Fruit fly (Drosophila melanogaster) whole organism, embryonic: Measurements from ENCODE around the gene Oatp26F.

ENCODE experiments used
- B-H2 ChIP-seq: fragments of 200-800 bp; sonication (Bioruptor generic); optimal IDR thresholded peaks from 2 replicates; lab custom pipeline; 2018; ENCODE audit warnings: missing biosample characterization, mild to moderate bottlenecking, missing genetic modification characterization
- C15 ChIP-seq: fragments of 200-800 bp; sonication (Bioruptor generic); IDR thresholded peaks from 3 replicates; pipeline ENCODE4 v1.3.6; 2022; ENCODE audit warnings: missing biosample characterization, missing genetic modification characterization
- CG1024 ChIP-seq: fragments of 200-800 bp; sonication (Bioruptor generic); IDR thresholded peaks from 2 replicates; pipeline ENCODE4 v1.3.6; 2022; ENCODE audit warnings: missing biosample characterization, missing genetic modification characterization
- CG10321 ChIP-seq: fragments of 200-800 bp; sonication (Bioruptor generic); IDR thresholded peaks from 2 replicates; pipeline ENCODE4 v1.3.6; 2022; ENCODE audit warnings: missing biosample characterization, missing genetic modification characterization
- CG11504 ChIP-seq: fragments of 200-800 bp; sonication (Bioruptor generic); optimal IDR thresholded peaks from 3 replicates; lab custom pipeline; 2019; ENCODE audit warnings: missing biosample characterization, mild to moderate bottlenecking, missing genetic modification characterization, moderate library complexity
- CG12744 ChIP-seq: fragments of 200-800 bp; sonication (Bioruptor generic); optimal IDR thresholded peaks from 2 replicates; lab custom pipeline; 2016; ENCODE audit warnings: missing biosample characterization, missing genetic modification characterization
- CG12942 ChIP-seq: fragments of 200-800 bp; sonication (Bioruptor generic); optimal IDR thresholded peaks from 3 replicates; lab custom pipeline; 2016; ENCODE audit warnings: missing biosample characterization, missing genetic modification characterization
- CG14050 ChIP-seq: fragments of 200-800 bp; sonication (Bioruptor generic); IDR thresholded peaks from 3 replicates; pipeline ENCODE4 v1.3.6; 2022; ENCODE audit warnings: missing biosample characterization, missing genetic modification characterization
- CG15011 ChIP-seq: fragments of 200-800 bp; sonication (Bioruptor generic); optimal IDR thresholded peaks from 3 replicates; lab custom pipeline; 2018; ENCODE audit warnings: missing biosample characterization, mild to moderate bottlenecking, missing genetic modification characterization
- CG18476 ChIP-seq: fragments of 200-800 bp; sonication (Bioruptor generic); optimal IDR thresholded peaks from 2 replicates; lab custom pipeline; 2016; ENCODE audit warnings: missing biosample characterization, mild to moderate bottlenecking, missing genetic modification characterization
- CG2202 ChIP-seq: fragments of 200-800 bp; sonication (Bioruptor generic); optimal IDR thresholded peaks from 2 replicates; lab custom pipeline; 2018; ENCODE audit warnings: missing biosample characterization, mild to moderate bottlenecking, missing genetic modification characterization
- CG31224 ChIP-seq: fragments of 200-800 bp; sonication (Bioruptor generic); IDR thresholded peaks from 2 replicates; pipeline ENCODE4 v1.3.6; 2022; ENCODE audit warnings: missing biosample characterization, missing genetic modification characterization
- CG31365 ChIP-seq: fragments of 200-800 bp; sonication (Bioruptor generic); optimal IDR thresholded peaks from 2 replicates; lab custom pipeline; 2018; ENCODE audit warnings: missing biosample characterization, mild to moderate bottlenecking, missing genetic modification characterization
- CG4424 ChIP-seq: fragments of 200-800 bp; sonication (Bioruptor generic); optimal IDR thresholded peaks from 3 replicates; lab custom pipeline; 2016; ENCODE audit warnings: missing biosample characterization, missing genetic modification characterization
- CG5180 ChIP-seq: fragments of 200-800 bp; sonication (Bioruptor generic); optimal IDR thresholded peaks from 3 replicates; lab custom pipeline; 2017; ENCODE audit warnings: missing biosample characterization, missing genetic modification characterization, mild to moderate bottlenecking, moderate library complexity, missing genetic modification reagents
- CG7786 ChIP-seq: fragments of 200-800 bp; sonication (Bioruptor generic); optimal IDR thresholded peaks from 2 replicates; lab custom pipeline; 2016; ENCODE audit warnings: missing biosample characterization, missing genetic modification characterization
- CG7963 ChIP-seq: fragments of 200-800 bp; sonication (Bioruptor generic); IDR thresholded peaks from 3 replicates; pipeline ENCODE4 v1.3.6; 2022; ENCODE audit warnings: missing biosample characterization, missing genetic modification characterization; ENCODE audit not compliant: partially characterized antibody
- CG7987 ChIP-seq: fragments of 200-800 bp; sonication (Bioruptor generic); optimal IDR thresholded peaks from 2 replicates; lab custom pipeline; 2018; ENCODE audit warnings: missing biosample characterization, mild to moderate bottlenecking, missing genetic modification characterization, moderate library complexity
- CG8388 ChIP-seq: fragments of 200-800 bp; sonication (Bioruptor generic); optimal IDR thresholded peaks from 2 replicates; lab custom pipeline; 2019; ENCODE audit warnings: missing biosample characterization, mild to moderate bottlenecking, missing genetic modification characterization, moderate library complexity
- CG9215 ChIP-seq: fragments of 200-800 bp; sonication (Bioruptor generic); IDR thresholded peaks from 2 replicates; pipeline ENCODE4 v1.3.6; 2022; ENCODE audit warnings: missing biosample characterization, missing genetic modification characterization
- CG9797 ChIP-seq: fragments of 200-800 bp; sonication (Bioruptor generic); optimal IDR thresholded peaks from 3 replicates; lab custom pipeline; 2018; ENCODE audit warnings: missing biosample characterization, mild to moderate bottlenecking, missing genetic modification characterization
- D ChIP-seq, 2 experiments: fragments of 200-800 bp in 1 of 2; fragments of >200 bp in 1 of 2; sonication (Bioruptor generic) in 1 of 2; optimal IDR thresholded peaks; 2 replicates in 1 of 2; 3 replicates in 1 of 2; lab custom pipeline; 2017; ENCODE audit warnings: mild to moderate bottlenecking in 1 of 2, missing biosample characterization in 1 of 2, missing genetic modification characterization in 1 of 2, missing genetic modification reagents in 1 of 2
- E2f2 ChIP-seq: fragments of 200-800 bp; sonication (Bioruptor generic); IDR thresholded peaks from 2 replicates; pipeline ENCODE4 v1.3.6; 2022; ENCODE audit warnings: missing biosample characterization, missing genetic modification characterization
- MESR4 ChIP-seq: fragments of 200-800 bp; sonication (Bioruptor generic); optimal IDR thresholded peaks from 2 replicates; lab custom pipeline; 2018; ENCODE audit warnings: missing biosample characterization, mild to moderate bottlenecking, missing genetic modification characterization, moderate library complexity
- Mad ChIP-seq: fragments of 200-800 bp; sonication (Bioruptor generic); optimal IDR thresholded peaks from 2 replicates; lab custom pipeline; 2016; ENCODE audit warnings: missing biosample characterization, missing genetic modification characterization
- Nf-YA ChIP-seq: fragments of 200-800 bp; sonication (Bioruptor generic); IDR thresholded peaks from 2 replicates; pipeline ENCODE4 v1.3.6; 2022; ENCODE audit warnings: missing biosample characterization, missing genetic modification characterization
- Oaz ChIP-seq: fragments of 200-800 bp; sonication (Bioruptor generic); IDR thresholded peaks from 2 replicates; pipeline ENCODE4 v1.3.6; 2022; ENCODE audit warnings: missing biosample characterization, missing genetic modification characterization
- Opbp ChIP-seq: fragments of 200-800 bp; sonication (Bioruptor generic); IDR thresholded peaks from 3 replicates; pipeline ENCODE4 v1.3.6; 2022; ENCODE audit warnings: missing biosample characterization, missing genetic modification characterization; ENCODE audit not compliant: partially characterized antibody
- Xrp1 ChIP-seq: fragments of 200-800 bp; sonication (Bioruptor generic); IDR thresholded peaks from 2 replicates; pipeline ENCODE4 v1.3.6; 2022; ENCODE audit warnings: missing biosample characterization, missing genetic modification characterization
- btn ChIP-seq: fragments of 200-800 bp; sonication (Bioruptor generic); optimal IDR thresholded peaks from 2 replicates; lab custom pipeline; 2016; ENCODE audit warnings: missing biosample characterization, missing genetic modification characterization
- crol ChIP-seq: fragments of 200-800 bp; sonication (Bioruptor generic); IDR thresholded peaks from 2 replicates; pipeline ENCODE4 v1.3.6; 2022; ENCODE audit warnings: missing biosample characterization, missing genetic modification characterization
- danr ChIP-seq: fragments of 200-800 bp; sonication (Bioruptor generic); IDR thresholded peaks from 2 replicates; pipeline ENCODE4 v1.3.6; 2022; ENCODE audit warnings: missing biosample characterization, missing genetic modification characterization
- dm ChIP-seq: fragments of 200-800 bp; sonication (Bioruptor generic); optimal IDR thresholded peaks from 3 replicates; lab custom pipeline; 2016; ENCODE audit warnings: missing biosample characterization, missing genetic modification characterization
- exex ChIP-seq: fragments of 200-800 bp; sonication (Bioruptor generic); optimal IDR thresholded peaks from 4 replicates; lab custom pipeline; 2018; ENCODE audit warnings: missing biosample characterization, mild to moderate bottlenecking, missing genetic modification characterization, moderate library complexity
- ftz-f1 ChIP-seq: fragments of 200-800 bp; sonication (Bioruptor generic); optimal IDR thresholded peaks from 2 replicates; lab custom pipeline; 2016; ENCODE audit warnings: missing biosample characterization, missing genetic modification characterization
- grau ChIP-seq: fragments of 200-800 bp; optimal IDR thresholded peaks from 3 replicates; lab custom pipeline; 2019; ENCODE audit warnings: missing biosample characterization, mild to moderate bottlenecking, missing genetic modification characterization, moderate library complexity
- kah ChIP-seq: fragments of 200-800 bp; sonication (Bioruptor generic); optimal IDR thresholded peaks from 2 replicates; lab custom pipeline; 2018; ENCODE audit warnings: missing biosample characterization, mild to moderate bottlenecking, missing genetic modification characterization
- kay ChIP-seq: fragments of 200-800 bp; sonication (Bioruptor generic); optimal IDR thresholded peaks from 2 replicates; lab custom pipeline; 2016; ENCODE audit warnings: missing biosample characterization, missing genetic modification characterization
- knrl ChIP-seq: fragments of 200-800 bp; sonication (Bioruptor generic); IDR thresholded peaks from 3 replicates; pipeline ENCODE4 v1.3.6; 2022; ENCODE audit warnings: missing biosample characterization, missing genetic modification characterization; ENCODE audit not compliant: partially characterized antibody
- lmd ChIP-seq: fragments of 200-800 bp; sonication (Bioruptor generic); IDR thresholded peaks from 2 replicates; pipeline ENCODE4 v1.3.6; 2022; ENCODE audit warnings: missing biosample characterization, missing genetic modification characterization
- mld ChIP-seq: fragments of 200-800 bp; sonication (Bioruptor generic); IDR thresholded peaks from 3 replicates; pipeline ENCODE4 v1.3.6; 2022; ENCODE audit warnings: missing biosample characterization, missing genetic modification characterization; ENCODE audit not compliant: partially characterized antibody
- nerfin-1 ChIP-seq: fragments of 200-800 bp; sonication (Bioruptor generic); optimal IDR thresholded peaks from 3 replicates; lab custom pipeline; 2019; ENCODE audit warnings: missing biosample characterization, mild to moderate bottlenecking, missing genetic modification characterization, moderate library complexity
- pfk ChIP-seq: fragments of 200-800 bp; sonication (Bioruptor generic); optimal IDR thresholded peaks from 2 replicates; lab custom pipeline; 2018; ENCODE audit warnings: missing biosample characterization, mild to moderate bottlenecking, missing genetic modification characterization, moderate library complexity
- sc ChIP-seq, 3 experiments: fragments of >200 bp in 2 of 3; fragments of 200-800 bp in 1 of 3; sonication (Bioruptor generic) in 1 of 3; optimal IDR thresholded peaks; 2 replicates in 2 of 3; 3 replicates in 1 of 3; lab custom pipeline; 2017; ENCODE audit warnings: mild to moderate bottlenecking in 1 of 3, missing biosample characterization in 1 of 3, missing genetic modification characterization in 1 of 3, missing genetic modification reagents in 1 of 3
- scrt ChIP-seq: fragments of 200-800 bp; sonication (Bioruptor generic); optimal IDR thresholded peaks from 2 replicates; lab custom pipeline; 2018; ENCODE audit warnings: missing biosample characterization, mild to moderate bottlenecking, missing genetic modification characterization, moderate library complexity
- sim ChIP-seq: fragments of 200-800 bp; sonication (Bioruptor generic); IDR thresholded peaks from 2 replicates; pipeline ENCODE4 v1.3.6; 2022; ENCODE audit warnings: missing biosample characterization, missing genetic modification characterization
- sna ChIP-seq: fragments of 200-800 bp; sonication (Bioruptor generic); IDR thresholded peaks from 2 replicates; pipeline ENCODE4 v1.3.6; 2022; ENCODE audit warnings: missing biosample characterization, missing genetic modification characterization; ENCODE audit not compliant: partially characterized antibody
- toy ChIP-seq: fragments of 200-800 bp; sonication (Bioruptor generic); IDR thresholded peaks from 2 replicates; pipeline ENCODE4 v1.3.6; 2022; ENCODE audit warnings: missing biosample characterization, missing genetic modification characterization
- zfh2 ChIP-seq: fragments of 200-800 bp; sonication (Bioruptor generic); optimal IDR thresholded peaks from 2 replicates; lab custom pipeline; 2016; ENCODE audit warnings: missing biosample characterization, missing genetic modification characterization

Gene Oatp26F

dm6 chr2L:6612477-6613004 is 19.7 kb downstream of the Oatp26F start (continued):
- TF ChIP-seq ftz-f1 = peak; percentile 99
- TF ChIP-seq crol (GFP tag; lab: Robert Waterston, UW) = peak; percentile 94
- TF ChIP-seq knrl = peak; percentile 59; the same call in 2 of the 3 replicates
- TF ChIP-seq Nf-YA (GFP tag; lab: Robert Waterston, UW) = peak; percentile 100
- TF ChIP-seq C15 = peak; percentile 100
- peak; percentile 100 for TF ChIP-seq B-H2 (GFP tag; lab: Kevin White, UChicago)
- peak; percentile 100 for TF ChIP-seq CG18476 (GFP tag; lab: Kevin White, UChicago)
- peak; percentile 100 for TF ChIP-seq scrt (GFP tag; lab: Kevin White, UChicago)
- TF ChIP-seq CG9215 (GFP tag; lab: Robert Waterston, UW) = peak; percentile 100
- TF ChIP-seq CG1024 = peak; percentile 99
- TF ChIP-seq mld (GFP tag; lab: Robert Waterston, UW) = no peak
- peak; percentile 100 for TF ChIP-seq dm (GFP tag; lab: Kevin White, UChicago)
- TF ChIP-seq CG4424 (GFP tag; lab: Kevin White, UChicago) = peak; percentile 100
- peak; percentile 18; the same call in 1 of the 3 replicates for TF ChIP-seq CG7963 (GFP tag; lab: Robert Waterston, UW)
- TF ChIP-seq CG7987 (GFP tag; lab: Kevin White, UChicago) = peak; percentile 100
- peak; percentile 100 for TF ChIP-seq danr (GFP tag; lab: Robert Waterston, UW)
- no peak for TF ChIP-seq D (optimal IDR thresholded peaks at IDR 0.05; lab: Kevin White, UChicago)
- TF ChIP-seq D (GFP tag; optimal IDR thresholded peaks at IDR 0.05; lab: Kevin White, UChicago) = peak; percentile 100
- TF ChIP-seq MESR4 (GFP tag; lab: Kevin White, UChicago) = peak; percentile 99
- peak; percentile 100 for TF ChIP-seq CG12942 (GFP tag; lab: Kevin White, UChicago)
- peak; percentile 51; the same call in 1 of the 3 replicates for TF ChIP-seq Opbp (GFP tag; lab: Robert Waterston, UW)
- peak; percentile 100 for TF ChIP-seq kah (GFP tag; lab: Kevin White, UChicago)
- peak; percentile 97 for TF ChIP-seq CG31365
- TF ChIP-seq kay (GFP tag; lab: Kevin White, UChicago) = peak; percentile 100
- TF ChIP-seq CG31224 (GFP tag; lab: Robert Waterston, UW) = peak; percentile 99
- TF ChIP-seq Oaz = peak; percentile 100
- TF ChIP-seq CG10321 (GFP tag; lab: Robert Waterston, UW) = peak; percentile 95
- TF ChIP-seq sc (optimal IDR thresholded peaks at IDR 0.05; lab: Kevin White, UChicago) = no peak
- TF ChIP-seq sc (GFP tag; optimal IDR thresholded peaks at IDR 0.05; lab: Kevin White, UChicago) = peak; percentile 100
- TF ChIP-seq CG2202 (tag; lab: Kevin White, UChicago) = peak; percentile 100
- TF ChIP-seq lmd (GFP tag; lab: Robert Waterston, UW) = peak; percentile 100
- peak; percentile 100 for TF ChIP-seq zfh2 (GFP tag; lab: Kevin White, UChicago)
- no peak for TF ChIP-seq sna (GFP tag; lab: Robert Waterston, UW)
- peak; percentile 96 for TF ChIP-seq CG5180 (GFP tag; lab: Kevin White, UChicago)
- peak; percentile 100 for TF ChIP-seq CG7786
- peak; percentile 100 for TF ChIP-seq toy (GFP tag; lab: Robert Waterston, UW)
- peak; percentile 100 for TF ChIP-seq CG12744 (GFP tag; lab: Kevin White, UChicago)
- peak; percentile 100 for TF ChIP-seq CG15011 (GFP tag; lab: Kevin White, UChicago)
- peak; percentile 100 for TF ChIP-seq Xrp1 (GFP tag; lab: Robert Waterston, UW)
- peak; percentile 100 for TF ChIP-seq grau (tag; lab: Kevin White, UChicago)
- TF ChIP-seq Mad (GFP tag; lab: Kevin White, UChicago) = peak; percentile 100
- TF ChIP-seq btn (GFP tag; lab: Kevin White, UChicago) = peak; percentile 100
- TF ChIP-seq sim = peak; percentile 100
- TF ChIP-seq CG14050 = peak; percentile 100
- TF ChIP-seq CG9797 (GFP tag; lab: Kevin White, UChicago) = peak; percentile 96
- peak; percentile 100 for TF ChIP-seq nerfin-1 (tag; lab: Kevin White, UChicago)
- peak; percentile 99 for TF ChIP-seq E2f2 (GFP tag; lab: Robert Waterston, UW)
- peak; percentile 90 for TF ChIP-seq pfk (GFP tag; lab: Kevin White, UChicago)
- peak; percentile 99 for TF ChIP-seq CG11504 (tag; lab: Kevin White, UChicago)
- TF ChIP-seq exex (tag; lab: Kevin White, UChicago) = peak; percentile 100
- peak; percentile 100 for TF ChIP-seq CG8388
